Worm (Caenorhabditis elegans): ENCODE measurements around the gene acl-9.

DNA sequence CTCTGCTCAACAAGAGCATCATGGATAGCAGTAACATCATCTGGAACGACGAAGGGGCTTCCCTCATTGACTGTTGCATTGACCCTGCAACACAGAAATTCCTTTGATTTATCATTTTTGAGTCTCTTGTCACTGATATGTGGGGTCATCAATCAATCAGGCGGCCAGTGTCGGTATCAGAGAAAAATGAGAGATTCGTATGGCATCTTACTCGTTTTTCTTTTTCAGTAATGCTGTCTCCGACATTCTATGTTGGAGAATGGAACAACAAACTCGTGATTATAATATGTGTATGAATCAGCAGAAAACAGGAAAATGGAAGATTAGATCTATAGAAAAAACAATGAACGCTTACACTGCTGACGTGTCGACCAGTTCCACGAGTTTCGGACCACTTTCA, 50.1 kb downstream of the acl-9 start:
- TF ChIP-seq tbx-2 (tag; optimal IDR thresholded peaks at IDR 0.05) = no peak
- TF ChIP-seq ttx-3 (tag; optimal IDR thresholded peaks at IDR 0.05) = no peak
- no peak for TF ChIP-seq fkh-10 (GFP tag; optimal IDR thresholded peaks at IDR 0.05)
- TF ChIP-seq ref-2 (tag; optimal IDR thresholded peaks at IDR 0.05) = no peak
- TF ChIP-seq pag-3 (tag; optimal IDR thresholded peaks at IDR 0.05; ENCODE audit: borderline replicate concordance) = no peak
